Worm (Caenorhabditis elegans) whole organism, L1 larva: ENCODE data around the gene Y37H2A.7.

Experiments used
- F16B12.6 ChIP-seq: fragments of 150-350 bp; optimal IDR thresholded peaks from 2 replicates; lab custom pipeline; 2014; ENCODE audit warnings: missing biosample characterization, missing genetic modification characterization
- aha-1 ChIP-seq: fragments of 150-350 bp; optimal IDR thresholded peaks from 2 replicates; lab custom pipeline; 2014; ENCODE audit warnings: missing biosample characterization, missing genetic modification characterization
- aly-2 ChIP-seq: fragments of 150-350 bp; optimal IDR thresholded peaks from 2 replicates; lab custom pipeline; 2014; ENCODE audit warnings: missing biosample characterization, missing genetic modification characterization
- ama-1 ChIP-seq: fragments of 150-350 bp; optimal IDR thresholded peaks from 2 replicates; lab custom pipeline; 2014
- blmp-1 ChIP-seq: fragments of 150-350 bp; optimal IDR thresholded peaks from 2 replicates; lab custom pipeline; 2014; ENCODE audit warnings: missing biosample characterization, missing genetic modification characterization
- ceh-88 ChIP-seq: fragments of 200-800 bp; sonication (Bioruptor generic); IDR thresholded peaks from 2 replicates; pipeline ENCODE4 v1.3.6; 2022; ENCODE audit warnings: missing genetic modification characterization, missing compliant biosample characterization
- ces-1 ChIP-seq: fragments of 150-350 bp; optimal IDR thresholded peaks from 2 replicates; lab custom pipeline; 2014; ENCODE audit warnings: missing biosample characterization, missing genetic modification reagents, missing genetic modification characterization
- dpl-1 ChIP-seq, 3 experiments: fragments of 150-350 bp in 2 of 3; sonication (generic microtip) in 1 of 3; optimal IDR thresholded peaks; 2 replicates each; lab custom pipeline; 2014 to 2017; ENCODE audit warnings: missing biosample characterization in 3 of 3, missing genetic modification characterization in 3 of 3, missing genetic modification reagents in 3 of 3
- efl-1 ChIP-seq, 4 experiments: fragments of 150-350 bp; optimal IDR thresholded peaks in 3 of 4; peaks in 1 of 4; 1 replicate in 1 of 4; 2 replicates in 3 of 4; lab custom pipeline; 2014; ENCODE audit warnings: missing biosample characterization in 2 of 4, missing genetic modification characterization in 2 of 4, missing genetic modification reagents in 2 of 4
- egl-13 ChIP-seq: sonication (generic microtip); optimal IDR thresholded peaks from 2 replicates; lab custom pipeline; 2016; ENCODE audit warnings: missing genotype, missing genetic modification reagents, missing genetic modification characterization, missing compliant biosample characterization
- egl-27 ChIP-seq, 2 experiments: fragments of 150-350 bp in 1 of 2; sonication (generic microtip); optimal IDR thresholded peaks; 3 replicates each; lab custom pipeline; 2017 to 2018; ENCODE audit warnings: missing biosample characterization in 2 of 2, missing genetic modification characterization in 2 of 2, missing genetic modification reagents in 2 of 2
- elt-2 ChIP-seq: sonication (generic microtip); optimal IDR thresholded peaks from 2 replicates; lab custom pipeline; 2016; ENCODE audit warnings: missing genetic modification characterization, mild to moderate bottlenecking, inconsistent platforms, missing compliant biosample characterization, missing genetic modification reagents
- elt-3 ChIP-seq, 6 experiments: fragments of 150-350 bp in 1 of 6; sonication (generic microtip); optimal IDR thresholded peaks; 2 replicates each; lab custom pipeline; 2017 to 2018; ENCODE audit warnings: missing biosample characterization in 6 of 6, missing genetic modification characterization in 6 of 6, inconsistent platforms in 1 of 6
- fkh-8 ChIP-seq: sonication (generic microtip); optimal IDR thresholded peaks from 2 replicates; lab custom pipeline; 2016; ENCODE audit warnings: mild to moderate bottlenecking, missing genetic modification characterization, missing compliant biosample characterization
- fos-1 ChIP-seq: fragments of 150-350 bp; optimal IDR thresholded peaks from 2 replicates; lab custom pipeline; 2014; ENCODE audit warnings: missing biosample characterization, missing genetic modification characterization
- hlh-4 ChIP-seq: sonication (generic microtip); optimal IDR thresholded peaks from 2 replicates; lab custom pipeline; 2016; ENCODE audit warnings: mild to moderate bottlenecking, missing genetic modification characterization, missing compliant biosample characterization
- hpl-2 ChIP-seq: fragments of 150-350 bp; optimal IDR thresholded peaks from 2 replicates; lab custom pipeline; 2014; ENCODE audit warnings: missing biosample characterization, missing genetic modification reagents, missing genetic modification characterization
- irx-1 ChIP-seq: sonication (generic microtip); optimal IDR thresholded peaks from 2 replicates; lab custom pipeline; 2016; ENCODE audit warnings: missing genetic modification characterization, missing compliant biosample characterization
- isw-1 ChIP-seq: fragments of 200-800 bp; sonication (Bioruptor generic); IDR thresholded peaks from 2 replicates; pipeline ENCODE4 v1.3.6; 2022; ENCODE audit warnings: missing genetic modification characterization, missing compliant biosample characterization
- jun-1 ChIP-seq: fragments of 150-350 bp; optimal IDR thresholded peaks from 2 replicates; lab custom pipeline; 2014; ENCODE audit warnings: missing biosample characterization, missing genetic modification reagents, missing genetic modification characterization
- lin-13 ChIP-seq: fragments of 150-350 bp; optimal IDR thresholded peaks from 2 replicates; lab custom pipeline; 2014; ENCODE audit warnings: missing biosample characterization, missing genetic modification reagents, missing genetic modification characterization
- lin-14 ChIP-seq: fragments of 200-800 bp; sonication (Bioruptor generic); optimal IDR thresholded peaks from 2 replicates; lab custom pipeline; 2018; ENCODE audit warnings: mild to moderate bottlenecking, missing genetic modification characterization, moderate library complexity, missing compliant biosample characterization
- lin-15B ChIP-seq: fragments of 150-350 bp; sonication (generic microtip); optimal IDR thresholded peaks from 3 replicates; lab custom pipeline; 2014; ENCODE audit warnings: missing biosample characterization, missing genetic modification characterization
- lin-39 ChIP-seq: fragments of 150-350 bp; optimal IDR thresholded peaks from 2 replicates; lab custom pipeline; 2014; ENCODE audit warnings: missing biosample characterization, missing genetic modification reagents, missing genetic modification characterization
- lir-3 ChIP-seq: sonication (generic microtip); optimal IDR thresholded peaks from 2 replicates; lab custom pipeline; 2016; ENCODE audit warnings: mild to moderate bottlenecking, missing genetic modification characterization, moderate library complexity, missing compliant biosample characterization; ENCODE audit not compliant: poor library complexity
- mab-9 ChIP-seq: fragments of 200-800 bp; sonication (Bioruptor generic); IDR thresholded peaks from 2 replicates; pipeline ENCODE4 v1.3.6; 2022; ENCODE audit warnings: missing genetic modification reagents, missing genetic modification characterization, missing compliant biosample characterization
- mef-2 ChIP-seq: fragments of 150-350 bp; optimal IDR thresholded peaks from 2 replicates; lab custom pipeline; 2014; ENCODE audit warnings: missing biosample characterization, missing genetic modification characterization
- nhr-11 ChIP-seq: fragments of 150-350 bp; optimal IDR thresholded peaks from 2 replicates; lab custom pipeline; 2014; ENCODE audit warnings: missing biosample characterization, missing genetic modification characterization
- nhr-12 ChIP-seq: sonication (generic microtip); optimal IDR thresholded peaks from 2 replicates; lab custom pipeline; 2017; ENCODE audit warnings: missing biosample characterization, missing genetic modification characterization
- nhr-237 ChIP-seq: fragments of 150-350 bp; optimal IDR thresholded peaks from 2 replicates; lab custom pipeline; 2014; ENCODE audit warnings: missing biosample characterization, missing genetic modification characterization
- nhr-47 ChIP-seq: sonication (generic microtip); optimal IDR thresholded peaks from 2 replicates; lab custom pipeline; 2016; ENCODE audit warnings: mild to moderate bottlenecking, missing genetic modification characterization, moderate library complexity, missing compliant biosample characterization
- nhr-77 ChIP-seq: fragments of 150-350 bp; optimal IDR thresholded peaks from 2 replicates; lab custom pipeline; 2014; ENCODE audit warnings: missing biosample characterization, missing genetic modification characterization
- pax-3 ChIP-seq: fragments of 200-800 bp; sonication (Bioruptor generic); optimal IDR thresholded peaks from 2 replicates; lab custom pipeline; 2018; ENCODE audit warnings: mild to moderate bottlenecking, missing genetic modification characterization, moderate library complexity, missing compliant biosample characterization
- rnt-1 ChIP-seq: sonication (generic microtip); optimal IDR thresholded peaks from 2 replicates; lab custom pipeline; 2016; ENCODE audit warnings: mild to moderate bottlenecking, missing genetic modification characterization, moderate library complexity, missing compliant biosample characterization
- skn-1 ChIP-seq: fragments of 150-350 bp; optimal IDR thresholded peaks from 2 replicates; lab custom pipeline; 2014; ENCODE audit warnings: missing biosample characterization, missing genetic modification characterization
- snpc-4 ChIP-seq: fragments of 150-350 bp; optimal IDR thresholded peaks from 2 replicates; lab custom pipeline; 2014; ENCODE audit warnings: missing biosample characterization, missing genetic modification characterization
- sptf-1 ChIP-seq: fragments of 150-350 bp; optimal IDR thresholded peaks from 2 replicates; lab custom pipeline; 2014; ENCODE audit warnings: missing biosample characterization, missing genetic modification characterization
- sup-37 ChIP-seq: fragments of 200-800 bp; sonication (Bioruptor generic); optimal IDR thresholded peaks from 2 replicates; lab custom pipeline; 2018; ENCODE audit warnings: mild to moderate bottlenecking, missing genetic modification characterization, missing compliant biosample characterization
- swsn-7 ChIP-seq: sonication (generic microtip); optimal IDR thresholded peaks from 2 replicates; lab custom pipeline; 2016; ENCODE audit warnings: missing genetic modification characterization, missing compliant biosample characterization
- tlp-1 ChIP-seq: fragments of 150-350 bp; optimal IDR thresholded peaks from 2 replicates; lab custom pipeline; 2014; ENCODE audit warnings: missing biosample characterization, missing genetic modification characterization
- unc-98 ChIP-seq: fragments of 200-800 bp; sonication (Bioruptor generic); IDR thresholded peaks from 2 replicates; pipeline ENCODE4 v1.3.6; 2022; ENCODE audit warnings: missing genetic modification characterization, missing compliant biosample characterization
- vab-15 ChIP-seq: sonication (generic microtip); optimal IDR thresholded peaks from 2 replicates; lab custom pipeline; 2017; ENCODE audit warnings: missing genotype, mild to moderate bottlenecking, missing genetic modification characterization, missing compliant biosample characterization
- xbp-1 ChIP-seq: sonication (generic microtip); optimal IDR thresholded peaks from 2 replicates; lab custom pipeline; 2016; ENCODE audit warnings: missing genetic modification characterization, missing compliant biosample characterization
- ztf-11 ChIP-seq, 2 experiments: sonication (generic microtip); optimal IDR thresholded peaks; 2 replicates each; lab custom pipeline; 2016 to 2017; ENCODE audit warnings: missing genetic modification characterization in 2 of 2, missing biosample characterization in 1 of 2, missing compliant biosample characterization in 1 of 2

The Y37H2A.7 gene

ce11 chrV:18142549-18142948 is 8.3 kb upstream of the Y37H2A.7 start, which contains the start of gene Y37H2A.13:
Y37H2A.13 (plus strand) TSS chrV:18142849.
- TF ChIP-seq elt-2, result no peak
- no peak for TF ChIP-seq aly-2
- TF ChIP-seq tlp-1 (tag; lab: Kevin White, UChicago), result no peak
- TF ChIP-seq nhr-11 (tag; lab: Kevin White, UChicago), result no peak
- TF ChIP-seq sptf-1 (tag; lab: Kevin White, UChicago), result no peak
- no peak for TF ChIP-seq nhr-47 (tag; lab: Kevin White, UChicago)
- no peak for TF ChIP-seq elt-3 (tag; optimal IDR thresholded peaks at IDR 0.05; lab: Kevin White, UChicago)
- TF ChIP-seq lin-15B (tag; lab: Kevin White, UChicago), result no peak
- no peak for TF ChIP-seq hlh-4 (tag; lab: Kevin White, UChicago)
- TF ChIP-seq dpl-1 (GFP tag; optimal IDR thresholded peaks at IDR 0.05; lab: Kevin White, UChicago), result no peak
- TF ChIP-seq swsn-7, result no peak
- no peak for TF ChIP-seq nhr-237
- no peak for TF ChIP-seq fkh-8 (tag; lab: Kevin White, UChicago)
- no peak for TF ChIP-seq nhr-12 (tag; lab: Kevin White, UChicago)
- no peak for TF ChIP-seq jun-1 (tag; lab: Kevin White, UChicago)
- no peak for TF ChIP-seq blmp-1 (tag; lab: Kevin White, UChicago)
- TF ChIP-seq ztf-11 (tag; optimal IDR thresholded peaks at IDR 0.05; lab: Kevin White, UChicago), result no peak
- TF ChIP-seq egl-13 (tag; lab: Kevin White, UChicago), result no peak

DNA sequence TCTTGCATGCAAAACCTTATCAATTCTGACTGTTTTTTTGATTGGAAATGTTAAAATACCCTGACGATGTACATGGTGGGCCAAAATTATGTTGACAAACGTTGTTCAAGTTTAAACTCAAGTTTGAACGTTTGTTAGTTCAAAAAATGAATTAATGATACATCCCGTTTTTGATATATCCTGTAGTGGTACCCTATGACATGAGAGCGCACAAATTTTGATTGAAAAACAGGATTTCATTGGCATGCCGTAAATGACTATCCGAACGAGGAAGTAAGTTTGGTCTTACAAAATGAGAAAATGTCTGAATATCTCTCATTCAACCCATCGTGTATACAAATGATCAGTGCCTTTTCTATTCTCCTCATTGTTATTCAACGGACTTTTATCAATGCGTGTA is 6.9 kb upstream of the Y37H2A.7 start, which contains the start of gene Y37H2A.11:
Gene Y37H2A.11, plus strand, starts transcription at position 301 of the 400 bp plus-strand sequence.
- no peak for TF ChIP-seq mab-9 (GFP tag; lab: Robert Waterston, UW)
- no peak for TF ChIP-seq nhr-77
- no peak for TF ChIP-seq lir-3 (tag; lab: Kevin White, UChicago)
- TF ChIP-seq F16B12.6 (tag; lab: Kevin White, UChicago), result no peak
- TF ChIP-seq lin-13, result no peak
- no peak for TF ChIP-seq skn-1 (tag; lab: Kevin White, UChicago)
- no peak for TF ChIP-seq ces-1 (GFP tag; lab: Kevin White, UChicago)
- TF ChIP-seq elt-3 (tag; optimal IDR thresholded peaks at IDR 0.05; lab: Kevin White, UChicago), result no peak
- no peak for TF ChIP-seq lin-39 (tag; lab: Kevin White, UChicago)
- no peak for TF ChIP-seq fos-1 (tag; lab: Kevin White, UChicago)
- TF ChIP-seq snpc-4 (tag; lab: Kevin White, UChicago), result no peak
- TF ChIP-seq mef-2, result no peak
- TF ChIP-seq xbp-1, result no peak

DNA sequence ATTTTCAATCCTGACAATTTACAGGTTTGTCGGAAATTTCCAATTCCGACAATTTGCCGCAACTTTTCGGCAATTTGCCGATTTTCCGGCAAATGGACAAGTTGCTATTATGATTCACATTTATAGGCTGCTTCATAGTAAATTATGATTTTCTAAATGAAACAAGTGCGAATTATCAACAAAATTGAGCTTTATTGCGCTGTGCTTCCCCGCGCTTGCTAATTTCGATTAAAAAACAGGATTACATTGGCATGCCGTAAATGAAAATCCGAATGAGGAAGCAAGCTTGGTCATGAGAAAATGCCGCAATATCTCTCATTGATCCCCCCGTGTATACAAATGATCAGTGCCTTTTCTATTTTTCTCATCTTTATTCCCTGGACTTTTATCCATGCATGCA is 4.4 kb upstream of the Y37H2A.7 start, which contains the start of gene Y37H2A.10:
Gene Y37H2A.10, plus strand, starts transcription at position 301 of the 400 bp plus-strand sequence.
- TF ChIP-seq xbp-1 (no peak), dpl-1 (GFP tag; optimal IDR thresholded peaks at IDR 0.05; lab: Kevin White, UChicago) (no peak), lin-14 (GFP tag; lab: Kevin White, UChicago) (no peak), aha-1 (tag; lab: Kevin White, UChicago) (no peak), egl-27 (tag; optimal IDR thresholded peaks at IDR 0.05; lab: Kevin White, UChicago) (no peak), mef-2 (no peak), sup-37 (GFP tag; lab: Kevin White, UChicago) (no peak), efl-1 (optimal IDR thresholded peaks at IDR 0.05; lab: Kevin White, UChicago) (no peak), efl-1 (GFP tag; optimal IDR thresholded peaks at IDR 0.05 in 1 of 2; lab: Kevin White, UChicago) (no peak), isw-1 (GFP tag; lab: Robert Waterston, UW) (no peak), blmp-1 (tag; lab: Kevin White, UChicago) (no peak), rnt-1 (tag; lab: Kevin White, UChicago) (no peak)

DNA sequence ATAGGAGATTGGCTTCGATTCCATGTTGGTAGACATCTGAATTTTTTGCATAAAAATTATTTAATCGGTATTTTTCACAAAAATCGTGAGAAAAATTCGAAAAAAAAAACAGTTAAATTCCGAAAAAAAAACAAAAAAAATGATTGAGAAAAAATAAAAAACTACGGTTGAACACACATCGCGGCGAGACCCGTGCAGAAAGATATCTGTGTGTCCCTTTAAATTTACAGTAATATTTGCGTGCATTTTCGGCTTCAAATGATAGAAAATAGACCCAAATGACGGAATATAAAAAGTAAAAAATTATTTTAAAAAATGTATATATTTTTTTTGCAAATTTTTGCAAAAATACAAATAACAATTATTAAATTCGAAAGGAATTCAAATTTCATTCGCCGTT is 3.4 kb upstream of the Y37H2A.7 start:
- TF ChIP-seq egl-13 (tag; lab: Kevin White, UChicago), result no peak
- TF ChIP-seq irx-1, result no peak
- TF ChIP-seq nhr-11 (tag; lab: Kevin White, UChicago), result no peak
- no peak for TF ChIP-seq elt-2
- TF ChIP-seq ceh-88, result no peak
- TF ChIP-seq lin-15B (tag; lab: Kevin White, UChicago), result no peak
- no peak for TF ChIP-seq unc-98 (GFP tag; lab: Robert Waterston, UW)
- no peak for TF ChIP-seq hpl-2 (GFP tag; lab: Kevin White, UChicago)
- TF ChIP-seq vab-15, result no peak
- TF ChIP-seq ama-1 (lab: Kevin White, UChicago), result no peak
- no peak for TF ChIP-seq pax-3 (tag; lab: Kevin White, UChicago)
